Worm (Caenorhabditis elegans) whole organism, late embryonic: ENCODE results near the gene amt-3.

ENCODE experiments used
- C08G9.2 ChIP-seq: sonication (generic microtip); optimal IDR thresholded peaks from 2 replicates; lab custom pipeline; 2016; ENCODE audit warnings: mild to moderate bottlenecking, missing genetic modification characterization, moderate library complexity, missing compliant biosample characterization
- F13H6.1 ChIP-seq: sonication (generic microtip); optimal IDR thresholded peaks from 2 replicates; lab custom pipeline; 2016; ENCODE audit warnings: missing genetic modification characterization, missing compliant biosample characterization
- K02D7.2 ChIP-seq: sonication (generic microtip); optimal IDR thresholded peaks from 2 replicates; lab custom pipeline; 2017; ENCODE audit warnings: mild to moderate bottlenecking, missing genetic modification characterization, missing compliant biosample characterization
- T23F11.4 ChIP-seq: fragments of 200-800 bp; sonication (Bioruptor generic); optimal IDR thresholded peaks from 2 replicates; lab custom pipeline; 2018; ENCODE audit warnings: mild to moderate bottlenecking, missing genetic modification characterization, missing compliant biosample characterization
- ahr-1 ChIP-seq: sonication (generic microtip); optimal IDR thresholded peaks from 2 replicates; lab custom pipeline; 2016; ENCODE audit warnings: missing genetic modification characterization, missing compliant biosample characterization
- ama-1 ChIP-seq: fragments of 150-350 bp; optimal IDR thresholded peaks from 2 replicates; lab custom pipeline; 2014
- ceh-14 ChIP-seq: sonication (generic microtip); optimal IDR thresholded peaks from 2 replicates; lab custom pipeline; 2016; ENCODE audit warnings: missing genotype, missing genetic modification characterization, missing compliant biosample characterization
- ceh-19 ChIP-seq: fragments of 200-800 bp; sonication (Bioruptor generic); optimal IDR thresholded peaks from 2 replicates; lab custom pipeline; 2018; ENCODE audit warnings: mild to moderate bottlenecking, missing genetic modification characterization, missing compliant biosample characterization
- ceh-2 ChIP-seq: sonication (generic microtip); optimal IDR thresholded peaks from 2 replicates; lab custom pipeline; 2016; ENCODE audit warnings: missing genotype, missing genetic modification characterization, missing compliant biosample characterization
- ceh-22 ChIP-seq: sonication (generic microtip); optimal IDR thresholded peaks from 2 replicates; lab custom pipeline; 2017; ENCODE audit warnings: missing biosample characterization, missing genetic modification characterization
- ceh-34 ChIP-seq: sonication (generic microtip); optimal IDR thresholded peaks from 2 replicates; lab custom pipeline; 2016; ENCODE audit warnings: mild to moderate bottlenecking, missing genetic modification characterization, missing compliant biosample characterization
- ceh-45 ChIP-seq: fragments of 200-800 bp; sonication (Bioruptor generic); IDR thresholded peaks from 2 replicates; pipeline ENCODE4 v1.3.6; 2022; ENCODE audit warnings: missing genetic modification reagents, missing genetic modification characterization, missing compliant biosample characterization
- ceh-48 ChIP-seq: sonication (generic microtip); optimal IDR thresholded peaks from 2 replicates; lab custom pipeline; 2016; ENCODE audit warnings: missing genetic modification characterization, inconsistent platforms, missing compliant biosample characterization
- ceh-6 ChIP-seq: fragments of 200-800 bp; sonication (Bioruptor generic); optimal IDR thresholded peaks from 2 replicates; lab custom pipeline; 2018; ENCODE audit warnings: mild to moderate bottlenecking, missing genetic modification characterization, missing compliant biosample characterization
- ceh-9 ChIP-seq: sonication (generic microtip); optimal IDR thresholded peaks from 2 replicates; lab custom pipeline; 2016; ENCODE audit warnings: mild to moderate bottlenecking, missing genetic modification characterization, inconsistent platforms, missing compliant biosample characterization
- che-1 ChIP-seq: sonication (generic microtip); optimal IDR thresholded peaks from 2 replicates; lab custom pipeline; 2016; ENCODE audit warnings: mild to moderate bottlenecking, missing genetic modification characterization, missing compliant biosample characterization
- dmd-4 ChIP-seq: sonication (generic microtip); optimal IDR thresholded peaks from 2 replicates; lab custom pipeline; 2016; ENCODE audit warnings: borderline replicate concordance, missing genetic modification characterization, missing compliant biosample characterization
- dve-1 ChIP-seq: sonication (generic microtip); optimal IDR thresholded peaks from 2 replicates; lab custom pipeline; 2017; ENCODE audit warnings: antibody characterized with exemption, mild to moderate bottlenecking, missing genetic modification characterization, missing compliant biosample characterization
- elt-4 ChIP-seq: sonication (generic microtip); optimal IDR thresholded peaks from 2 replicates; lab custom pipeline; 2016; ENCODE audit warnings: missing genetic modification characterization, missing compliant biosample characterization
- fax-1 ChIP-seq: sonication (generic microtip); optimal IDR thresholded peaks from 2 replicates; lab custom pipeline; 2016; ENCODE audit warnings: missing genotype, missing genetic modification characterization, missing compliant biosample characterization
- fkh-10 ChIP-seq: fragments of 150-350 bp; optimal IDR thresholded peaks from 2 replicates; lab custom pipeline; 2014; ENCODE audit warnings: missing biosample characterization, missing genetic modification reagents, missing genetic modification characterization
- fkh-6 ChIP-seq: sonication (generic microtip); optimal IDR thresholded peaks from 2 replicates; lab custom pipeline; 2016; ENCODE audit warnings: missing genetic modification characterization, missing compliant biosample characterization
- gmeb-2 ChIP-seq: sonication (generic microtip); optimal IDR thresholded peaks from 2 replicates; lab custom pipeline; 2016; ENCODE audit warnings: missing genetic modification characterization, inconsistent platforms, missing compliant biosample characterization
- hlh-13 ChIP-seq: fragments of 200-800 bp; sonication (Bioruptor generic); optimal IDR thresholded peaks from 2 replicates; lab custom pipeline; 2018; ENCODE audit warnings: mild to moderate bottlenecking, missing genetic modification characterization, missing compliant biosample characterization
- hlh-15 ChIP-seq: sonication (generic microtip); optimal IDR thresholded peaks from 2 replicates; lab custom pipeline; 2016; ENCODE audit warnings: missing genetic modification characterization, missing compliant biosample characterization
- hlh-6 ChIP-seq: sonication (generic microtip); optimal IDR thresholded peaks from 2 replicates; lab custom pipeline; 2016; ENCODE audit warnings: missing genotype, missing genetic modification characterization, missing compliant biosample characterization
- hlh-8 ChIP-seq: sonication (generic microtip); optimal IDR thresholded peaks from 2 replicates; lab custom pipeline; 2016; ENCODE audit warnings: missing genotype, missing genetic modification characterization, missing compliant biosample characterization
- lim-6 ChIP-seq: sonication (generic microtip); optimal IDR thresholded peaks from 2 replicates; lab custom pipeline; 2016; ENCODE audit warnings: missing genetic modification characterization, missing compliant biosample characterization
- lin-11 ChIP-seq: fragments of 200-800 bp; sonication (Bioruptor generic); optimal IDR thresholded peaks from 2 replicates; lab custom pipeline; 2018; ENCODE audit warnings: mild to moderate bottlenecking, missing genetic modification characterization, missing compliant biosample characterization
- madf-2 ChIP-seq: sonication (generic microtip); optimal IDR thresholded peaks from 2 replicates; lab custom pipeline; 2017; ENCODE audit warnings: missing genetic modification characterization, missing compliant biosample characterization
- mec-3 ChIP-seq: sonication (generic microtip); optimal IDR thresholded peaks from 2 replicates; lab custom pipeline; 2016; ENCODE audit warnings: borderline replicate concordance, missing genetic modification characterization, missing compliant biosample characterization
- nfya-1 ChIP-seq: sonication (generic microtip); optimal IDR thresholded peaks from 2 replicates; lab custom pipeline; 2017; ENCODE audit warnings: missing genetic modification characterization, mild to moderate bottlenecking, missing compliant biosample characterization, antibody characterized with exemption, moderate library complexity
- nhr-11 ChIP-seq: fragments of 150-350 bp; optimal IDR thresholded peaks from 2 replicates; lab custom pipeline; 2014; ENCODE audit warnings: missing biosample characterization, missing genetic modification characterization
- nhr-232 ChIP-seq: sonication (generic microtip); optimal IDR thresholded peaks from 2 replicates; lab custom pipeline; 2016; ENCODE audit warnings: missing genetic modification characterization, missing compliant biosample characterization
- npax-4 ChIP-seq: sonication (generic microtip); optimal IDR thresholded peaks from 2 replicates; lab custom pipeline; 2016; ENCODE audit warnings: missing genetic modification characterization, missing compliant biosample characterization
- pat-9 ChIP-seq: fragments of 200-800 bp; sonication (Bioruptor generic); optimal IDR thresholded peaks from 2 replicates; lab custom pipeline; 2018; ENCODE audit warnings: mild to moderate bottlenecking, missing genetic modification characterization, moderate library complexity, missing compliant biosample characterization
- pha-4 ChIP-seq: fragments of 150-350 bp; optimal IDR thresholded peaks from 2 replicates; lab custom pipeline; 2018; ENCODE audit warnings: missing biosample characterization, missing genetic modification reagents, missing genetic modification characterization
- pqm-1 ChIP-seq: sonication (generic microtip); optimal IDR thresholded peaks from 2 replicates; lab custom pipeline; 2016; ENCODE audit warnings: missing genetic modification characterization, missing compliant biosample characterization
- pros-1 ChIP-seq: fragments of 150-350 bp; optimal IDR thresholded peaks from 2 replicates; lab custom pipeline; 2014; ENCODE audit warnings: missing biosample characterization, missing genetic modification reagents, missing genetic modification characterization
- rnt-1 ChIP-seq: sonication (generic microtip); optimal IDR thresholded peaks from 2 replicates; lab custom pipeline; 2016; ENCODE audit warnings: missing genetic modification characterization, missing compliant biosample characterization
- sox-4 ChIP-seq: sonication (generic microtip); optimal IDR thresholded peaks from 2 replicates; lab custom pipeline; 2017; ENCODE audit warnings: mild to moderate bottlenecking, missing genetic modification characterization, inconsistent platforms, missing compliant biosample characterization
- ttx-3 ChIP-seq: sonication (generic microtip); optimal IDR thresholded peaks from 2 replicates; lab custom pipeline; 2016; ENCODE audit warnings: missing genetic modification reagents, missing genetic modification characterization, missing compliant biosample characterization
- unc-3 ChIP-seq, 2 experiments: fragments of 200-800 bp in 1 of 2; sonication (Bioruptor generic) in 1 of 2; sonication (generic microtip) in 1 of 2; conservative IDR thresholded peaks in 1 of 2; optimal IDR thresholded peaks in 1 of 2; 2 replicates each; pipeline versions ENCODE4 v1.3.6 to Lab custom; 2016 to 2022; ENCODE audit warnings: missing compliant biosample characterization in 2 of 2, missing genetic modification characterization in 2 of 2, missing genetic modification reagents in 1 of 2
- unc-55 ChIP-seq: sonication (generic microtip); optimal IDR thresholded peaks from 2 replicates; lab custom pipeline; 2017; ENCODE audit warnings: missing biosample characterization, missing genetic modification reagents, missing genetic modification characterization
- unc-86 ChIP-seq: sonication (generic microtip); optimal IDR thresholded peaks from 2 replicates; lab custom pipeline; 2016; ENCODE audit warnings: missing genetic modification characterization, missing compliant biosample characterization
- zip-5 ChIP-seq: sonication (generic microtip); optimal IDR thresholded peaks from 2 replicates; lab custom pipeline; 2016; ENCODE audit warnings: missing genetic modification characterization, missing compliant biosample characterization

The amt-3 gene

ce11 chrII:8409538-8409937 lies 40.6 kb upstream of the amt-3 start:
- no peak for TF ChIP-seq ama-1 (lab: Kevin White, UChicago)
- no peak for TF ChIP-seq K02D7.2 (tag; lab: Kevin White, UChicago)
- TF ChIP-seq ceh-6, result no peak
- no peak for TF ChIP-seq pros-1 (tag; lab: Kevin White, UChicago)
- TF ChIP-seq gmeb-2 (tag; lab: Kevin White, UChicago), result no peak
- TF ChIP-seq ceh-9 (tag; lab: Kevin White, UChicago), result no peak
- no peak for TF ChIP-seq unc-3 (GFP tag; conservative IDR thresholded peaks at IDR 0.05; lab: Robert Waterston, UW)
- no peak for TF ChIP-seq unc-3 (tag; optimal IDR thresholded peaks at IDR 0.05; lab: Kevin White, UChicago)
- TF ChIP-seq ahr-1, result no peak
- TF ChIP-seq fax-1 (tag; lab: Kevin White, UChicago), result no peak
- no peak for TF ChIP-seq F13H6.1 (tag; lab: Kevin White, UChicago)
- TF ChIP-seq hlh-15 (tag; lab: Kevin White, UChicago), result no peak
- no peak for TF ChIP-seq ceh-45 (GFP tag; lab: Robert Waterston, UW)
- TF ChIP-seq che-1 (tag; lab: Kevin White, UChicago), result no peak
- no peak for TF ChIP-seq npax-4 (tag; lab: Kevin White, UChicago)
- no peak for TF ChIP-seq rnt-1 (tag; lab: Kevin White, UChicago)
- no peak for TF ChIP-seq ttx-3 (tag; lab: Kevin White, UChicago)
- no peak for TF ChIP-seq fkh-6
- no peak for TF ChIP-seq fkh-10 (GFP tag; lab: Kevin White, UChicago)
- no peak for TF ChIP-seq ceh-19 (GFP tag; lab: Kevin White, UChicago)

- TF ChIP-seq unc-86 (tag; lab: Kevin White, UChicago), result no peak
- TF ChIP-seq C08G9.2 (tag; lab: Kevin White, UChicago), result no peak
- no peak for TF ChIP-seq ceh-6
- no peak for TF ChIP-seq hlh-13
- no peak for TF ChIP-seq ceh-48
- no peak for TF ChIP-seq lim-6
- TF ChIP-seq ceh-34 (tag; lab: Kevin White, UChicago), result no peak
- TF ChIP-seq nhr-11, result no peak
- no peak for TF ChIP-seq npax-4 (tag; lab: Kevin White, UChicago)
- TF ChIP-seq ahr-1, result no peak
- no peak for TF ChIP-seq fkh-10 (GFP tag; lab: Kevin White, UChicago)
- no peak for TF ChIP-seq K02D7.2 (tag; lab: Kevin White, UChicago)
- no peak for TF ChIP-seq hlh-6 (tag; lab: Kevin White, UChicago)
- no peak for TF ChIP-seq zip-5 (tag; lab: Kevin White, UChicago)
- no peak for TF ChIP-seq ceh-2 (tag; lab: Kevin White, UChicago)
- no peak for TF ChIP-seq mec-3 (tag; lab: Kevin White, UChicago)
- no peak for TF ChIP-seq ttx-3 (tag; lab: Kevin White, UChicago)
- no peak for TF ChIP-seq nhr-232 (tag; lab: Kevin White, UChicago)
These were observed 38.5 kb upstream of the amt-3 start, which contains the start of gene sra-13 for ce11 chrII:8407491-8407890. Gene sra-13 (plus strand): TSS chrII:8407685.

ce11 chrII:8405303-8405702 lies 36.3 kb upstream of the amt-3 start, which contains the start of gene ubc-24:
Gene ubc-24 (plus strand): TSS chrII:8405603.
- no peak for TF ChIP-seq K02D7.2 (tag; lab: Kevin White, UChicago)
- no peak for TF ChIP-seq ceh-2 (tag; lab: Kevin White, UChicago)
- no peak for TF ChIP-seq pat-9 (tag; lab: Kevin White, UChicago)
- no peak for TF ChIP-seq nfya-1 (tag; lab: Kevin White, UChicago)
- TF ChIP-seq ceh-22, result no peak
- TF ChIP-seq zip-5 (tag; lab: Kevin White, UChicago), result no peak
- TF ChIP-seq ceh-9 (tag; lab: Kevin White, UChicago), result no peak
- TF ChIP-seq unc-55, result no peak
- no peak for TF ChIP-seq npax-4 (tag; lab: Kevin White, UChicago)
- TF ChIP-seq ceh-6, result no peak
- no peak for TF ChIP-seq fkh-6
- TF ChIP-seq sox-4 (tag; lab: Kevin White, UChicago), result no peak

ce11 chrII:8404748-8405147 lies 35.8 kb upstream of the amt-3 start, which contains the start of gene skpo-1:
Gene skpo-1 (minus strand): TSS chrII:8404848.
- TF ChIP-seq nfya-1 (tag; lab: Kevin White, UChicago) (no peak), fax-1 (tag; lab: Kevin White, UChicago) (no peak), pha-4 (tag; lab: Kevin White, UChicago) (no peak), lin-11 (tag; lab: Kevin White, UChicago) (no peak), ceh-14 (tag; lab: Kevin White, UChicago) (no peak), dmd-4 (no peak), pat-9 (tag; lab: Kevin White, UChicago) (no peak), fkh-10 (GFP tag; lab: Kevin White, UChicago) (no peak), madf-2 (no peak), mec-3 (tag; lab: Kevin White, UChicago) (no peak), unc-55 (no peak), T23F11.4 (GFP tag; lab: Kevin White, UChicago) (no peak), hlh-6 (tag; lab: Kevin White, UChicago) (no peak), pqm-1 (tag; lab: Kevin White, UChicago) (no peak), dve-1 (tag; lab: Kevin White, UChicago) (no peak), hlh-8 (tag; lab: Kevin White, UChicago) (no peak), zip-5 (tag; lab: Kevin White, UChicago) (no peak), fkh-6 (no peak), elt-4 (tag; lab: Kevin White, UChicago) (no peak)
- TF ChIP-seq, all 69 proteins: peak for 0
